Fruit fly (Drosophila melanogaster) whole organism, embryonic: ENCODE data around the gene CG32073.

Experiments
- Adf1 ChIP-seq: fragments of 200-800 bp; sonication (Bioruptor generic); IDR thresholded peaks from 2 replicates; pipeline ENCODE4 v1.3.6; 2022; ENCODE audit warnings: missing biosample characterization, missing genetic modification characterization
- CG10321 ChIP-seq: fragments of 200-800 bp; sonication (Bioruptor generic); IDR thresholded peaks from 2 replicates; pipeline ENCODE4 v1.3.6; 2022; ENCODE audit warnings: missing biosample characterization, missing genetic modification characterization
- CG10979 ChIP-seq: fragments of 200-800 bp; sonication (Bioruptor generic); optimal IDR thresholded peaks from 2 replicates; lab custom pipeline; 2018; ENCODE audit warnings: missing biosample characterization, mild to moderate bottlenecking, missing genetic modification characterization, moderate library complexity
- CG11093 ChIP-seq: fragments of 200-800 bp; sonication (Bioruptor generic); IDR thresholded peaks from 3 replicates; pipeline ENCODE4 v1.3.6; 2022; ENCODE audit warnings: missing biosample characterization, missing genetic modification characterization
- CG12155 ChIP-seq: fragments of 200-800 bp; sonication (Bioruptor generic); optimal IDR thresholded peaks from 3 replicates; lab custom pipeline; 2016; ENCODE audit warnings: missing biosample characterization, missing genetic modification characterization
- CG12219 ChIP-seq: fragments of 200-800 bp; sonication (Bioruptor generic); optimal IDR thresholded peaks from 3 replicates; lab custom pipeline; 2018; ENCODE audit warnings: missing biosample characterization, mild to moderate bottlenecking, missing genetic modification characterization
- CG17568 ChIP-seq: fragments of 200-800 bp; sonication (Bioruptor generic); optimal IDR thresholded peaks from 2 replicates; lab custom pipeline; 2018; ENCODE audit warnings: missing biosample characterization, mild to moderate bottlenecking, missing genetic modification characterization, moderate library complexity
- CG18011 ChIP-seq: fragments of 200-800 bp; sonication (Bioruptor generic); optimal IDR thresholded peaks from 2 replicates; lab custom pipeline; 2017; ENCODE audit warnings: missing biosample characterization, missing genetic modification characterization, mild to moderate bottlenecking, moderate library complexity, missing genotype
- CG18476 ChIP-seq: fragments of 200-800 bp; sonication (Bioruptor generic); optimal IDR thresholded peaks from 2 replicates; lab custom pipeline; 2016; ENCODE audit warnings: missing biosample characterization, mild to moderate bottlenecking, missing genetic modification characterization
- CG30403 ChIP-seq: fragments of 200-800 bp; sonication (Bioruptor generic); optimal IDR thresholded peaks from 3 replicates; lab custom pipeline; 2016; ENCODE audit warnings: missing biosample characterization, missing genetic modification characterization
- CG31388 ChIP-seq: fragments of 200-800 bp; sonication (Bioruptor generic); optimal IDR thresholded peaks from 2 replicates; lab custom pipeline; 2016; ENCODE audit warnings: missing biosample characterization, missing genetic modification characterization
- CG3407 ChIP-seq: fragments of 200-800 bp; sonication (Bioruptor generic); optimal IDR thresholded peaks from 2 replicates; lab custom pipeline; 2018; ENCODE audit warnings: missing biosample characterization, mild to moderate bottlenecking, missing genetic modification characterization
- CG34224 ChIP-seq: fragments of 200-800 bp; sonication (Bioruptor generic); IDR thresholded peaks from 3 replicates; pipeline ENCODE4 v1.3.6; 2022; ENCODE audit warnings: missing biosample characterization, missing genetic modification characterization; ENCODE audit not compliant: partially characterized antibody
- CG43689 ChIP-seq: fragments of 200-800 bp; sonication (Bioruptor generic); IDR thresholded peaks from 2 replicates; pipeline ENCODE4 v1.3.6; 2022; ENCODE audit warnings: missing biosample characterization, missing genetic modification characterization
- CG6175 ChIP-seq: fragments of 200-800 bp; sonication (Bioruptor generic); IDR thresholded peaks from 3 replicates; pipeline ENCODE4 v1.3.6; 2022; ENCODE audit warnings: missing biosample characterization, missing genetic modification characterization
- CG7839 ChIP-seq: fragments of 200-800 bp; sonication (Bioruptor generic); optimal IDR thresholded peaks from 3 replicates; lab custom pipeline; 2018; ENCODE audit warnings: missing biosample characterization, mild to moderate bottlenecking, missing genetic modification characterization, moderate library complexity
- CG8290 ChIP-seq, 3 experiments: fragments of 200-800 bp; sonication (Bioruptor generic); optimal IDR thresholded peaks; 2 replicates each; lab custom pipeline; 2016 to 2019; ENCODE audit warnings: missing biosample characterization in 3 of 3, missing genetic modification characterization in 3 of 3, mild to moderate bottlenecking in 2 of 3, moderate library complexity in 1 of 3
- Deaf1 ChIP-seq: fragments of 200-800 bp; optimal IDR thresholded peaks from 3 replicates; lab custom pipeline; 2019; ENCODE audit warnings: missing biosample characterization, mild to moderate bottlenecking, missing genetic modification characterization, moderate library complexity
- Dek ChIP-seq: fragments of 200-800 bp; sonication (Bioruptor generic); optimal IDR thresholded peaks from 3 replicates; lab custom pipeline; 2019; ENCODE audit warnings: missing biosample characterization, mild to moderate bottlenecking, missing genetic modification characterization, moderate library complexity
- Dip3 ChIP-seq: fragments of 200-800 bp; sonication (Bioruptor generic); optimal IDR thresholded peaks from 3 replicates; lab custom pipeline; 2016; ENCODE audit warnings: missing biosample characterization, missing genetic modification characterization
- Dll ChIP-seq: fragments of 200-800 bp; sonication (Bioruptor generic); IDR thresholded peaks from 4 replicates; pipeline ENCODE4 v1.3.6; 2022; ENCODE audit warnings: missing biosample characterization, missing genetic modification characterization; ENCODE audit not compliant: partially characterized antibody
- Fer2 ChIP-seq: fragments of 200-800 bp; sonication (Bioruptor generic); optimal IDR thresholded peaks from 2 replicates; lab custom pipeline; 2018; ENCODE audit warnings: missing biosample characterization, mild to moderate bottlenecking, missing genetic modification characterization, moderate library complexity
- Gug ChIP-seq: fragments of 200-800 bp; sonication (Bioruptor generic); IDR thresholded peaks from 4 replicates; pipeline ENCODE4 v1.3.6; 2022; ENCODE audit warnings: missing biosample characterization, missing genetic modification characterization
- HHEX ChIP-seq: fragments of 200-800 bp; sonication (Bioruptor generic); optimal IDR thresholded peaks from 3 replicates; lab custom pipeline; 2017; ENCODE audit warnings: missing biosample characterization, mild to moderate bottlenecking, missing genetic modification characterization, missing genetic modification reagents
- Hr3 ChIP-seq: fragments of 200-800 bp; sonication (Bioruptor generic); optimal IDR thresholded peaks from 3 replicates; lab custom pipeline; 2016; ENCODE audit warnings: missing biosample characterization, missing genetic modification characterization
- Jarid2 ChIP-seq: fragments of 200-800 bp; sonication (Bioruptor generic); optimal IDR thresholded peaks from 3 replicates; lab custom pipeline; 2017; ENCODE audit warnings: mild to moderate bottlenecking, missing biosample characterization, missing genetic modification reagents, missing genetic modification characterization
- MTF-1 ChIP-seq: fragments of 200-800 bp; sonication (Bioruptor generic); optimal IDR thresholded peaks from 2 replicates; lab custom pipeline; 2018; ENCODE audit warnings: missing biosample characterization, mild to moderate bottlenecking, missing genetic modification characterization, borderline replicate concordance
- Opbp ChIP-seq: fragments of 200-800 bp; sonication (Bioruptor generic); IDR thresholded peaks from 3 replicates; pipeline ENCODE4 v1.3.6; 2022; ENCODE audit warnings: missing biosample characterization, missing genetic modification characterization; ENCODE audit not compliant: partially characterized antibody
- Rx ChIP-seq: fragments of 200-800 bp; sonication (Bioruptor generic); IDR thresholded peaks from 2 replicates; pipeline ENCODE4 v1.3.6; 2022; ENCODE audit warnings: missing biosample characterization, missing genetic modification characterization
- Sry-δ ChIP-seq: fragments of 200-800 bp; sonication (Bioruptor generic); optimal IDR thresholded peaks from 2 replicates; lab custom pipeline; 2016; ENCODE audit warnings: missing biosample characterization, missing genetic modification characterization
- Ssrp ChIP-seq: fragments of 200-800 bp; sonication (Bioruptor generic); optimal IDR thresholded peaks from 2 replicates; lab custom pipeline; 2018; ENCODE audit warnings: missing biosample characterization, mild to moderate bottlenecking, missing genetic modification characterization, moderate library complexity
- Xbp1 ChIP-seq: fragments of 200-800 bp; sonication (Bioruptor generic); optimal IDR thresholded peaks from 3 replicates; lab custom pipeline; 2016; ENCODE audit warnings: missing biosample characterization, mild to moderate bottlenecking, missing genetic modification characterization
- amos ChIP-seq: fragments of 200-800 bp; sonication (Bioruptor generic); IDR thresholded peaks from 2 replicates; pipeline ENCODE4 v1.3.6; 2022; ENCODE audit warnings: missing biosample characterization, missing genetic modification characterization; ENCODE audit not compliant: partially characterized antibody
- bigmax ChIP-seq: fragments of 200-800 bp; sonication (Bioruptor generic); optimal IDR thresholded peaks from 2 replicates; lab custom pipeline; 2018; ENCODE audit warnings: missing biosample characterization, mild to moderate bottlenecking, missing genetic modification characterization
- bsh ChIP-seq, 2 experiments: fragments of 200-800 bp; sonication (Bioruptor generic); optimal IDR thresholded peaks; 2 replicates each; lab custom pipeline; 2017 to 2018; ENCODE audit warnings: mild to moderate bottlenecking in 2 of 2, missing biosample characterization in 2 of 2, missing genetic modification characterization in 2 of 2, moderate library complexity in 1 of 2
- cg ChIP-seq: fragments of 200-800 bp; sonication (Bioruptor generic); optimal IDR thresholded peaks from 3 replicates; lab custom pipeline; 2019; ENCODE audit warnings: missing biosample characterization, mild to moderate bottlenecking, missing genetic modification characterization, moderate library complexity
- da ChIP-seq: fragments of 200-800 bp; sonication (Bioruptor generic); optimal IDR thresholded peaks from 2 replicates; lab custom pipeline; 2016; ENCODE audit warnings: missing biosample characterization, missing genetic modification characterization
- esg ChIP-seq: fragments of 200-800 bp; sonication (Bioruptor generic); conservative IDR thresholded peaks from 2 replicates; pipeline ENCODE4 v1.3.6; 2022; ENCODE audit warnings: missing biosample characterization, missing genetic modification characterization
- exex ChIP-seq: fragments of 200-800 bp; sonication (Bioruptor generic); optimal IDR thresholded peaks from 4 replicates; lab custom pipeline; 2018; ENCODE audit warnings: missing biosample characterization, mild to moderate bottlenecking, missing genetic modification characterization, moderate library complexity
- ham ChIP-seq: fragments of 200-800 bp; sonication (Bioruptor generic); IDR thresholded peaks from 2 replicates; pipeline ENCODE4 v1.3.6; 2022; ENCODE audit warnings: missing biosample characterization, missing genetic modification characterization
- ind ChIP-seq: fragments of 200-800 bp; sonication (Bioruptor generic); optimal IDR thresholded peaks from 3 replicates; lab custom pipeline; 2016; ENCODE audit warnings: missing biosample characterization, missing genetic modification characterization
- onecut ChIP-seq: fragments of 200-800 bp; sonication (Bioruptor generic); IDR thresholded peaks from 2 replicates; pipeline ENCODE4 v1.3.6; 2022; ENCODE audit warnings: missing biosample characterization, missing genetic modification characterization
- pan ChIP-seq, 4 experiments: fragments of >200 bp in 3 of 4; fragments of 200-800 bp in 1 of 4; sonication (Bioruptor generic) in 1 of 4; optimal IDR thresholded peaks in 3 of 4; IDR thresholded peaks in 1 of 4; 2 replicates each; pipeline versions ENCODE4 v1.3.6 to Lab custom; 2017 to 2022; ENCODE audit warnings: missing biosample characterization in 2 of 4, missing genetic modification characterization in 2 of 4, mixed read lengths in 1 of 4
- slbo ChIP-seq: fragments of 200-800 bp; sonication (Bioruptor generic); IDR thresholded peaks from 2 replicates; pipeline ENCODE4 v1.3.6; 2022; ENCODE audit warnings: missing biosample characterization, missing genetic modification characterization
- sr ChIP-seq: fragments of 200-800 bp; sonication (Bioruptor generic); IDR thresholded peaks from 3 replicates; pipeline ENCODE4 v1.3.6; 2022; ENCODE audit warnings: missing biosample characterization, missing genetic modification characterization
- stwl ChIP-seq: fragments of 200-800 bp; sonication (Bioruptor generic); optimal IDR thresholded peaks from 3 replicates; lab custom pipeline; 2018; ENCODE audit warnings: missing biosample characterization, mild to moderate bottlenecking, missing genetic modification characterization, moderate library complexity
- vnd ChIP-seq: fragments of 200-800 bp; sonication (Bioruptor generic); IDR thresholded peaks from 3 replicates; pipeline ENCODE4 v1.3.6; 2022; ENCODE audit warnings: missing biosample characterization, missing genetic modification characterization; ENCODE audit not compliant: partially characterized antibody
- zfh2 ChIP-seq: fragments of 200-800 bp; sonication (Bioruptor generic); optimal IDR thresholded peaks from 2 replicates; lab custom pipeline; 2016; ENCODE audit warnings: missing biosample characterization, missing genetic modification characterization

CG32073 gene

DNA sequence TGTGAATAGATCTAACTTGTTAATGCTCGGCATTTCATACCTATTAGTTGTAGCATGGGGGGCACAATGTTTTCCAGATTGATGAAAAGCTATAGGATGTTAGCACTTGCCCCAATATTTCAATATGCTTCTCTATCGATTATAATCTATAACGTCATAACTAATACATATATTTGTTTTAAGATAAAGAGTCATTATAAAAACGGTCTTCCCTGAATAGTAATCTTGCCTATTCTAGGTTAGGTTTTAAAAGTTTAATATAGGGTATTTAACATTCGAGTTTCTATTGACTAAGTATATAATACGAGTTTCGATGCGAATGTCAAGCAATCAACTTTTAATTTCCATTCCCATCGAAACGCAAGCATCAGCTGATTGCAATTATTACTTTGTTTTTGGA lies 46.2 kb downstream of the CG32073 start, which contains the start of the genes CG6321 and Blos2 (continued):
- TF ChIP-seq zfh2 (GFP tag; lab: Kevin White, UChicago) (no peak), slbo (GFP tag; lab: Robert Waterston, UW) (peak; percentile 68), CG7839 (tag; lab: Kevin White, UChicago) (peak; percentile 94), CG10979 (peak; percentile 81), stwl (tag; lab: Kevin White, UChicago) (peak; percentile 30), CG43689 (no peak), Dip3 (GFP tag; lab: Kevin White, UChicago) (peak; percentile 46), CG18011 (GFP tag; lab: Kevin White, UChicago) (peak; percentile 17), HHEX (GFP tag; lab: Kevin White, UChicago) (peak; percentile 72), CG12155 (GFP tag; lab: Kevin White, UChicago) (peak; percentile 64), Adf1 (0 out of 2 replicates have a peak, but pooled peaks have one; percentile 22), ham (GFP tag; lab: Robert Waterston, UW) (no peak), Dll (GFP tag; lab: Robert Waterston, UW) (no peak), onecut (GFP tag; lab: Robert Waterston, UW) (peak; percentile 76), CG6175 (GFP tag; lab: Robert Waterston, UW) (no peak), CG18476 (GFP tag; lab: Kevin White, UChicago) (peak; percentile 65), Gug (GFP tag; lab: Robert Waterston, UW) (0 out of 4 replicates have a peak, but pooled peaks have one; percentile 37), CG30403 (peak; percentile 82), Xbp1 (peak; percentile 75), CG17568 (peak; percentile 78), MTF-1 (GFP tag; lab: Kevin White, UChicago) (peak; percentile 6), cg (GFP tag; lab: Kevin White, UChicago) (no peak), CG11093 (GFP tag; lab: Robert Waterston, UW) (peak; percentile 16; the same call in 1 of the 3 replicates), Jarid2 (GFP tag; lab: Kevin White, UChicago) (no peak), sr (GFP tag; lab: Robert Waterston, UW) (no peak), Opbp (GFP tag; lab: Robert Waterston, UW) (no peak), Ssrp (tag; lab: Kevin White, UChicago) (peak; percentile 67), esg (GFP tag; lab: Robert Waterston, UW) (peak; percentile 30; the same call in 1 of the 2 replicates), Dek (tag; lab: Kevin White, UChicago) (peak; percentile 73), Rx (GFP tag; lab: Robert Waterston, UW) (peak; percentile 17; the same call in 1 of the 2 replicates), CG3407 (GFP tag; lab: Kevin White, UChicago) (peak; percentile 24), Hr3 (peak; percentile 69), CG10321 (GFP tag; lab: Robert Waterston, UW) (no peak), CG12219 (peak; percentile 74), bigmax (peak; percentile 93), exex (tag; lab: Kevin White, UChicago) (peak; percentile 81), bsh (GFP tag; optimal IDR thresholded peaks at IDR 0.05; lab: Kevin White, UChicago) (peak; percentile 54 to 80), ind (GFP tag; lab: Kevin White, UChicago) (peak; percentile 75), Fer2 (tag; lab: Kevin White, UChicago) (peak; percentile 50), CG8290 (GFP tag; optimal IDR thresholded peaks at IDR 0.05; lab: Kevin White, UChicago) (peak; percentile 31), CG8290 (tag; optimal IDR thresholded peaks at IDR 0.05; lab: Kevin White, UChicago) (peak in 1 of 2 experiments; percentile 61), pan (optimal IDR thresholded peaks at IDR 0.05; lab: Kevin White, UChicago) (peak in 1 of 2 experiments; percentile 32), pan (GFP tag; optimal IDR thresholded peaks at IDR 0.05 in 1 of 2, IDR thresholded peaks at IDR 0.05 in 1 of 2) (peak in 1 of 2 experiments; percentile 40), amos (GFP tag; lab: Robert Waterston, UW) (no peak), Sry-δ (GFP tag; lab: Kevin White, UChicago) (peak; percentile 2), CG31388 (peak; percentile 29), CG34224 (no peak), Deaf1 (tag; lab: Kevin White, UChicago) (peak; percentile 66), da (GFP tag; lab: Kevin White, UChicago) (no peak), vnd (GFP tag; lab: Robert Waterston, UW) (no peak)
